Fruit fly (Drosophila melanogaster) whole organism, embryonic: ENCODE results near the gene PAN3.

Experiments used
- Atf6 ChIP-seq: fragments of 200-800 bp; sonication (Bioruptor generic); IDR thresholded peaks from 2 replicates; pipeline ENCODE4 v1.3.6; 2022; ENCODE audit warnings: missing biosample characterization, missing genetic modification characterization
- Blimp-1 ChIP-seq: fragments of 200-800 bp; sonication (Bioruptor generic); optimal IDR thresholded peaks from 3 replicates; lab custom pipeline; 2018; ENCODE audit warnings: missing biosample characterization, missing genetic modification characterization, mild to moderate bottlenecking, moderate library complexity, missing genetic modification reagents
- CG12299 ChIP-seq: fragments of 200-800 bp; sonication (Bioruptor generic); optimal IDR thresholded peaks from 2 replicates; lab custom pipeline; 2018; ENCODE audit warnings: missing biosample characterization, mild to moderate bottlenecking, missing genetic modification characterization
- CG14710 ChIP-seq: fragments of 200-800 bp; sonication (Bioruptor generic); optimal IDR thresholded peaks from 3 replicates; lab custom pipeline; 2019; ENCODE audit warnings: missing biosample characterization, mild to moderate bottlenecking, missing genetic modification characterization, moderate library complexity
- CG16815 ChIP-seq: fragments of 200-800 bp; sonication (Bioruptor generic); optimal IDR thresholded peaks from 3 replicates; lab custom pipeline; 2017; ENCODE audit warnings: missing biosample characterization, mild to moderate bottlenecking, missing genetic modification characterization
- CG17328 ChIP-seq: fragments of 200-800 bp; sonication (Bioruptor generic); IDR thresholded peaks from 2 replicates; pipeline ENCODE4 v1.3.6; 2022; ENCODE audit warnings: missing biosample characterization, missing genetic modification characterization
- CG17359 ChIP-seq: fragments of 200-800 bp; sonication (Bioruptor generic); optimal IDR thresholded peaks from 3 replicates; lab custom pipeline; 2018; ENCODE audit warnings: missing biosample characterization, mild to moderate bottlenecking, missing genetic modification characterization, moderate library complexity
- CG17912 ChIP-seq: fragments of 200-800 bp; sonication (Bioruptor generic); optimal IDR thresholded peaks from 2 replicates; lab custom pipeline; 2018; ENCODE audit warnings: missing biosample characterization, mild to moderate bottlenecking, missing genetic modification characterization
- CG18011 ChIP-seq: fragments of 200-800 bp; sonication (Bioruptor generic); optimal IDR thresholded peaks from 2 replicates; lab custom pipeline; 2017; ENCODE audit warnings: missing biosample characterization, missing genetic modification characterization, mild to moderate bottlenecking, moderate library complexity, missing genotype
- CG2116 ChIP-seq: fragments of 200-800 bp; sonication (Bioruptor generic); optimal IDR thresholded peaks from 3 replicates; lab custom pipeline; 2018; ENCODE audit warnings: missing biosample characterization, mild to moderate bottlenecking, missing genetic modification characterization
- CG31388 ChIP-seq: fragments of 200-800 bp; sonication (Bioruptor generic); optimal IDR thresholded peaks from 2 replicates; lab custom pipeline; 2016; ENCODE audit warnings: missing biosample characterization, missing genetic modification characterization
- CG32767 ChIP-seq: fragments of 200-800 bp; sonication (Bioruptor generic); IDR thresholded peaks from 2 replicates; pipeline ENCODE4 v1.3.6; 2022; ENCODE audit warnings: missing biosample characterization, missing genetic modification characterization
- CG3407 ChIP-seq: fragments of 200-800 bp; sonication (Bioruptor generic); optimal IDR thresholded peaks from 2 replicates; lab custom pipeline; 2018; ENCODE audit warnings: missing biosample characterization, mild to moderate bottlenecking, missing genetic modification characterization
- CG34224 ChIP-seq: fragments of 200-800 bp; sonication (Bioruptor generic); IDR thresholded peaks from 3 replicates; pipeline ENCODE4 v1.3.6; 2022; ENCODE audit warnings: missing biosample characterization, missing genetic modification characterization; ENCODE audit not compliant: partially characterized antibody
- CG4328 ChIP-seq: fragments of 200-800 bp; sonication (Bioruptor generic); optimal IDR thresholded peaks from 3 replicates; lab custom pipeline; 2017; ENCODE audit warnings: missing biosample characterization, missing genetic modification reagents, missing genetic modification characterization
- CG43689 ChIP-seq: fragments of 200-800 bp; sonication (Bioruptor generic); IDR thresholded peaks from 2 replicates; pipeline ENCODE4 v1.3.6; 2022; ENCODE audit warnings: missing biosample characterization, missing genetic modification characterization
- CG4707 ChIP-seq: fragments of 200-800 bp; sonication (Bioruptor generic); optimal IDR thresholded peaks from 2 replicates; lab custom pipeline; 2018; ENCODE audit warnings: missing biosample characterization, mild to moderate bottlenecking, missing genetic modification characterization, moderate library complexity
- CG6272 ChIP-seq: fragments of 200-800 bp; sonication (Bioruptor generic); IDR thresholded peaks from 2 replicates; pipeline ENCODE4 v1.3.6; 2022; ENCODE audit warnings: missing biosample characterization, missing genetic modification characterization
- CG7556 ChIP-seq: fragments of 200-800 bp; sonication (Bioruptor generic); optimal IDR thresholded peaks from 2 replicates; lab custom pipeline; 2017; ENCODE audit warnings: missing biosample characterization, mild to moderate bottlenecking, missing genetic modification characterization
- CG7786 ChIP-seq: fragments of 200-800 bp; sonication (Bioruptor generic); optimal IDR thresholded peaks from 2 replicates; lab custom pipeline; 2016; ENCODE audit warnings: missing biosample characterization, missing genetic modification characterization
- CG9609 ChIP-seq: fragments of 200-800 bp; sonication (Bioruptor generic); optimal IDR thresholded peaks from 3 replicates; lab custom pipeline; 2016; ENCODE audit warnings: missing biosample characterization, missing genetic modification characterization
- Camta ChIP-seq: fragments of 200-800 bp; sonication (Bioruptor generic); optimal IDR thresholded peaks from 2 replicates; lab custom pipeline; 2016; ENCODE audit warnings: missing biosample characterization, missing genetic modification characterization
- Elba2 ChIP-seq: fragments of 200-800 bp; sonication (Bioruptor generic); optimal IDR thresholded peaks from 3 replicates; lab custom pipeline; 2016; ENCODE audit warnings: missing biosample characterization, missing genetic modification characterization
- Hmx ChIP-seq: fragments of 200-800 bp; sonication (Bioruptor generic); optimal IDR thresholded peaks from 2 replicates; lab custom pipeline; 2016; ENCODE audit warnings: missing biosample characterization, missing genetic modification characterization
- Hr51 ChIP-seq, 2 experiments: fragments of 200-800 bp; sonication (Bioruptor generic); optimal IDR thresholded peaks; 2 replicates in 1 of 2; 3 replicates in 1 of 2; lab custom pipeline; 2016 to 2018; ENCODE audit warnings: missing biosample characterization in 2 of 2, missing genetic modification characterization in 2 of 2, mild to moderate bottlenecking in 1 of 2, moderate library complexity in 1 of 2
- Kr ChIP-seq: fragments of 200-800 bp; sonication (Bioruptor generic); optimal IDR thresholded peaks from 2 replicates; lab custom pipeline; 2017; ENCODE audit warnings: missing biosample characterization, mild to moderate bottlenecking, missing genetic modification characterization
- Lim3 ChIP-seq: fragments of 200-800 bp; sonication (Bioruptor generic); IDR thresholded peaks from 2 replicates; pipeline ENCODE4 v1.3.6; 2022; ENCODE audit warnings: missing biosample characterization, missing genetic modification characterization
- MESR4 ChIP-seq: fragments of 200-800 bp; sonication (Bioruptor generic); optimal IDR thresholded peaks from 2 replicates; lab custom pipeline; 2018; ENCODE audit warnings: missing biosample characterization, mild to moderate bottlenecking, missing genetic modification characterization, moderate library complexity
- NC2α ChIP-seq: fragments of 200-800 bp; sonication (Bioruptor generic); optimal IDR thresholded peaks from 2 replicates; lab custom pipeline; 2016; ENCODE audit warnings: missing biosample characterization, missing genetic modification characterization
- Pdp1 ChIP-seq, 2 experiments: fragments of 200-800 bp; sonication (Bioruptor generic); optimal IDR thresholded peaks; 3 replicates each; lab custom pipeline; 2016; ENCODE audit warnings: missing biosample characterization in 2 of 2, missing genetic modification characterization in 2 of 2, mild to moderate bottlenecking in 1 of 2, moderate library complexity in 1 of 2
- Rx ChIP-seq: fragments of 200-800 bp; sonication (Bioruptor generic); IDR thresholded peaks from 2 replicates; pipeline ENCODE4 v1.3.6; 2022; ENCODE audit warnings: missing biosample characterization, missing genetic modification characterization
- Six4 ChIP-seq: fragments of 200-800 bp; sonication (Bioruptor generic); optimal IDR thresholded peaks from 2 replicates; lab custom pipeline; 2016; ENCODE audit warnings: missing biosample characterization, missing genetic modification characterization
- TFAM ChIP-seq: fragments of 200-800 bp; sonication (Bioruptor generic); optimal IDR thresholded peaks from 2 replicates; lab custom pipeline; 2017; ENCODE audit warnings: missing biosample characterization, missing genetic modification characterization, inconsistent platforms
- Vsx1 ChIP-seq: fragments of 200-800 bp; sonication (Bioruptor generic); optimal IDR thresholded peaks from 2 replicates; lab custom pipeline; 2017; ENCODE audit warnings: missing biosample characterization, mild to moderate bottlenecking, missing genetic modification characterization, missing genetic modification reagents
- YL-1 ChIP-seq: fragments of 200-800 bp; sonication (Bioruptor generic); optimal IDR thresholded peaks from 3 replicates; lab custom pipeline; 2017; ENCODE audit warnings: missing biosample characterization, mild to moderate bottlenecking, missing genetic modification characterization
- chn ChIP-seq: fragments of 200-800 bp; sonication (Bioruptor generic); optimal IDR thresholded peaks from 2 replicates; lab custom pipeline; 2016; ENCODE audit warnings: missing biosample characterization, missing genetic modification characterization
- eve ChIP-seq, 2 experiments: fragments of >200 bp; optimal IDR thresholded peaks; 2 replicates each; lab custom pipeline; 2017; ENCODE audit warnings: missing biosample characterization in 2 of 2, missing genetic modification characterization in 2 of 2
- gem ChIP-seq: fragments of 200-800 bp; sonication (Bioruptor generic); optimal IDR thresholded peaks from 2 replicates; lab custom pipeline; 2019; ENCODE audit warnings: missing biosample characterization, mild to moderate bottlenecking, missing genetic modification characterization, moderate library complexity
- jigr1 ChIP-seq: fragments of 200-800 bp; sonication (Bioruptor generic); IDR thresholded peaks from 3 replicates; pipeline ENCODE4 v1.3.6; 2022; ENCODE audit warnings: missing biosample characterization, missing genetic modification characterization
- jumu ChIP-seq: fragments of 200-800 bp; sonication (Bioruptor generic); optimal IDR thresholded peaks from 3 replicates; lab custom pipeline; 2016; ENCODE audit warnings: missing biosample characterization, missing genetic modification characterization
- lmd ChIP-seq: fragments of 200-800 bp; sonication (Bioruptor generic); IDR thresholded peaks from 2 replicates; pipeline ENCODE4 v1.3.6; 2022; ENCODE audit warnings: missing biosample characterization, missing genetic modification characterization
- pb ChIP-seq: fragments of 200-800 bp; sonication (Bioruptor generic); optimal IDR thresholded peaks from 3 replicates; lab custom pipeline; 2016; ENCODE audit warnings: missing biosample characterization, missing genetic modification characterization
- ro ChIP-seq: fragments of 200-800 bp; sonication (Bioruptor generic); IDR thresholded peaks from 2 replicates; pipeline ENCODE4 v1.3.6; 2022; ENCODE audit warnings: missing biosample characterization, missing genetic modification characterization
- salm ChIP-seq: fragments of 200-800 bp; sonication (Bioruptor generic); optimal IDR thresholded peaks from 2 replicates; lab custom pipeline; 2018; ENCODE audit warnings: missing biosample characterization, mild to moderate bottlenecking, missing genetic modification characterization
- sens ChIP-seq: fragments of 200-800 bp; sonication (Bioruptor generic); peaks from one replicate; lab custom pipeline; 2016; ENCODE audit warnings: missing biosample characterization, missing genetic modification characterization
- shn ChIP-seq: fragments of 200-800 bp; sonication (Bioruptor generic); optimal IDR thresholded peaks from 3 replicates; lab custom pipeline; 2016; ENCODE audit warnings: missing biosample characterization, missing genetic modification characterization
- sqz ChIP-seq: fragments of 200-800 bp; sonication (Bioruptor generic); optimal IDR thresholded peaks from 3 replicates; lab custom pipeline; 2018; ENCODE audit warnings: missing biosample characterization, mild to moderate bottlenecking, missing genetic modification characterization
- trh ChIP-seq: fragments of 200-800 bp; sonication (Bioruptor generic); optimal IDR thresholded peaks from 2 replicates; lab custom pipeline; 2016; ENCODE audit warnings: missing biosample characterization, missing genetic modification characterization
- tx ChIP-seq: fragments of 200-800 bp; sonication (Bioruptor generic); optimal IDR thresholded peaks from 2 replicates; lab custom pipeline; 2016; ENCODE audit warnings: missing biosample characterization, missing genetic modification characterization
- yki ChIP-seq: fragments of >200 bp; optimal IDR thresholded peaks from 3 replicates; lab custom pipeline; 2018

The PAN3 gene

dm6 chr3L:3083329-3084083 lies 12.6 kb downstream of the PAN3 start (continued):
- TF ChIP-seq Hr51 (GFP tag; optimal IDR thresholded peaks at IDR 0.05; lab: Kevin White, UChicago) (peak in 1 of 2 experiments; percentile 54), CG43689 (no peak), CG17359 (peak; percentile 37), ro (GFP tag; lab: Robert Waterston, UW) (no peak), Rx (GFP tag; lab: Robert Waterston, UW) (peak; percentile 14; the same call in 1 of the 2 replicates), Atf6 (peak; percentile 70), Six4 (GFP tag; lab: Kevin White, UChicago) (peak; percentile 63), Vsx1 (GFP tag; lab: Kevin White, UChicago) (peak; percentile 85), YL-1 (GFP tag; lab: Kevin White, UChicago) (peak; percentile 2), jumu (GFP tag; lab: Kevin White, UChicago) (no peak), CG4328 (GFP tag; lab: Kevin White, UChicago) (peak; percentile 76), trh (GFP tag; lab: Kevin White, UChicago) (no peak), gem (peak; percentile 48), jigr1 (GFP tag; lab: Robert Waterston, UW) (no peak), MESR4 (GFP tag; lab: Kevin White, UChicago) (no peak), CG17328 (peak; percentile 52; the same call in 1 of the 2 replicates), shn (GFP tag; lab: Kevin White, UChicago) (no peak), eve (GFP tag; optimal IDR thresholded peaks at IDR 0.05; lab: Kevin White, UChicago) (peak in 1 of 2 experiments; percentile 77), Hmx (no peak), CG9609 (peak; percentile 31), CG17912 (no peak), CG12299 (peak; percentile 4), Lim3 (peak; percentile 43; the same call in 1 of the 2 replicates), lmd (GFP tag; lab: Robert Waterston, UW) (no peak), CG7556 (GFP tag; lab: Kevin White, UChicago) (peak; percentile 17), yki (no peak), TFAM (GFP tag; lab: Kevin White, UChicago) (peak; percentile 47), Kr (peak; percentile 76), tx (GFP tag; lab: Kevin White, UChicago) (no peak), CG2116 (peak; percentile 35), CG32767 (0 out of 2 replicates have a peak, but pooled peaks have one; percentile 37), NC2α (GFP tag; lab: Kevin White, UChicago) (peak; percentile 46), CG18011 (GFP tag; lab: Kevin White, UChicago) (no peak), CG6272 (no peak), CG31388 (GFP tag; lab: Kevin White, UChicago) (no peak), CG4707 (GFP tag; lab: Kevin White, UChicago) (peak; percentile 47), CG16815 (GFP tag; lab: Kevin White, UChicago) (no peak), CG34224 (GFP tag; lab: Robert Waterston, UW) (no peak), sqz (GFP tag; lab: Kevin White, UChicago) (peak; percentile 11), pb (GFP tag; lab: Kevin White, UChicago) (no peak), chn (no peak), sens (GFP tag; lab: Kevin White, UChicago) (peak; percentile 82), Elba2 (GFP tag; lab: Kevin White, UChicago) (no peak), Camta (GFP tag; lab: Kevin White, UChicago) (peak; percentile 35), CG14710 (tag; lab: Kevin White, UChicago) (peak; percentile 62), salm (tag; lab: Kevin White, UChicago) (peak; percentile 24), CG3407 (GFP tag; lab: Kevin White, UChicago) (peak; percentile 69), CG7786 (GFP tag; lab: Kevin White, UChicago) (peak; percentile 21), Pdp1 (GFP tag; optimal IDR thresholded peaks at IDR 0.05; lab: Kevin White, UChicago) (peak; percentile 17 to 48), Blimp-1 (GFP tag; lab: Kevin White, UChicago) (peak; percentile 71)
